Worm (Caenorhabditis elegans) whole organism, L1 larva: ENCODE data around the gene C06G4.6.

Experiments used
- C04F5.9 ChIP-seq: sonication (generic microtip); optimal IDR thresholded peaks from 2 replicates; lab custom pipeline; 2016; ENCODE audit warnings: missing genetic modification characterization, missing compliant biosample characterization
- C16A3.4 ChIP-seq: fragments of 150-350 bp; optimal IDR thresholded peaks from 2 replicates; lab custom pipeline; 2014; ENCODE audit warnings: missing biosample characterization, missing genetic modification characterization
- C34B4.2 ChIP-seq: sonication (generic microtip); optimal IDR thresholded peaks from 2 replicates; lab custom pipeline; 2017; ENCODE audit warnings: mild to moderate bottlenecking, missing genetic modification characterization, missing compliant biosample characterization
- F16B12.6 ChIP-seq: fragments of 150-350 bp; optimal IDR thresholded peaks from 2 replicates; lab custom pipeline; 2014; ENCODE audit warnings: missing biosample characterization, missing genetic modification characterization
- aha-1 ChIP-seq: fragments of 150-350 bp; optimal IDR thresholded peaks from 2 replicates; lab custom pipeline; 2014; ENCODE audit warnings: missing biosample characterization, missing genetic modification characterization
- alr-1 ChIP-seq: fragments of 200-800 bp; sonication (Bioruptor generic); optimal IDR thresholded peaks from 2 replicates; lab custom pipeline; 2018; ENCODE audit warnings: borderline replicate concordance, mild to moderate bottlenecking, missing genetic modification characterization, missing compliant biosample characterization
- aly-2 ChIP-seq: fragments of 150-350 bp; optimal IDR thresholded peaks from 2 replicates; lab custom pipeline; 2014; ENCODE audit warnings: missing biosample characterization, missing genetic modification characterization
- ama-1 ChIP-seq: fragments of 150-350 bp; optimal IDR thresholded peaks from 2 replicates; lab custom pipeline; 2014
- blmp-1 ChIP-seq: fragments of 150-350 bp; optimal IDR thresholded peaks from 2 replicates; lab custom pipeline; 2014; ENCODE audit warnings: missing biosample characterization, missing genetic modification characterization
- ceh-63 ChIP-seq: fragments of 200-800 bp; sonication (Bioruptor generic); optimal IDR thresholded peaks from 2 replicates; lab custom pipeline; 2018; ENCODE audit warnings: mild to moderate bottlenecking, missing genetic modification characterization, missing compliant biosample characterization
- ceh-88 ChIP-seq: fragments of 200-800 bp; sonication (Bioruptor generic); IDR thresholded peaks from 2 replicates; pipeline ENCODE4 v1.3.6; 2022; ENCODE audit warnings: missing genetic modification characterization, missing compliant biosample characterization
- ceh-90 ChIP-seq: sonication (generic microtip); optimal IDR thresholded peaks from 2 replicates; lab custom pipeline; 2016; ENCODE audit warnings: missing genetic modification characterization, missing compliant biosample characterization
- ces-1 ChIP-seq: fragments of 150-350 bp; optimal IDR thresholded peaks from 2 replicates; lab custom pipeline; 2014; ENCODE audit warnings: missing biosample characterization, missing genetic modification reagents, missing genetic modification characterization
- dsc-1 ChIP-seq: sonication (generic microtip); optimal IDR thresholded peaks from 2 replicates; lab custom pipeline; 2016; ENCODE audit warnings: mild to moderate bottlenecking, missing genetic modification characterization, missing compliant biosample characterization
- efl-3 ChIP-seq: fragments of 200-800 bp; sonication (Bioruptor generic); optimal IDR thresholded peaks from 2 replicates; lab custom pipeline; 2018; ENCODE audit warnings: mild to moderate bottlenecking, missing genetic modification characterization, missing compliant biosample characterization
- egl-13 ChIP-seq: sonication (generic microtip); optimal IDR thresholded peaks from 2 replicates; lab custom pipeline; 2016; ENCODE audit warnings: missing genotype, missing genetic modification reagents, missing genetic modification characterization, missing compliant biosample characterization
- elt-3 ChIP-seq, 6 experiments: fragments of 150-350 bp in 1 of 6; sonication (generic microtip); optimal IDR thresholded peaks; 2 replicates each; lab custom pipeline; 2017 to 2018; ENCODE audit warnings: missing biosample characterization in 6 of 6, missing genetic modification characterization in 6 of 6, inconsistent platforms in 1 of 6
- ets-5 ChIP-seq: fragments of 200-800 bp; sonication (Bioruptor generic); IDR thresholded peaks from 2 replicates; pipeline ENCODE4 v1.3.6; 2022; ENCODE audit warnings: missing genetic modification characterization, missing compliant biosample characterization
- fos-1 ChIP-seq: fragments of 150-350 bp; optimal IDR thresholded peaks from 2 replicates; lab custom pipeline; 2014; ENCODE audit warnings: missing biosample characterization, missing genetic modification characterization
- hlh-4 ChIP-seq: sonication (generic microtip); optimal IDR thresholded peaks from 2 replicates; lab custom pipeline; 2016; ENCODE audit warnings: mild to moderate bottlenecking, missing genetic modification characterization, missing compliant biosample characterization
- hpl-2 ChIP-seq: fragments of 150-350 bp; optimal IDR thresholded peaks from 2 replicates; lab custom pipeline; 2014; ENCODE audit warnings: missing biosample characterization, missing genetic modification reagents, missing genetic modification characterization
- irx-1 ChIP-seq: sonication (generic microtip); optimal IDR thresholded peaks from 2 replicates; lab custom pipeline; 2016; ENCODE audit warnings: missing genetic modification characterization, missing compliant biosample characterization
- isw-1 ChIP-seq: fragments of 200-800 bp; sonication (Bioruptor generic); IDR thresholded peaks from 2 replicates; pipeline ENCODE4 v1.3.6; 2022; ENCODE audit warnings: missing genetic modification characterization, missing compliant biosample characterization
- jun-1 ChIP-seq: fragments of 150-350 bp; optimal IDR thresholded peaks from 2 replicates; lab custom pipeline; 2014; ENCODE audit warnings: missing biosample characterization, missing genetic modification reagents, missing genetic modification characterization
- lin-39 ChIP-seq: fragments of 150-350 bp; optimal IDR thresholded peaks from 2 replicates; lab custom pipeline; 2014; ENCODE audit warnings: missing biosample characterization, missing genetic modification reagents, missing genetic modification characterization
- lir-3 ChIP-seq: sonication (generic microtip); optimal IDR thresholded peaks from 2 replicates; lab custom pipeline; 2016; ENCODE audit warnings: mild to moderate bottlenecking, missing genetic modification characterization, moderate library complexity, missing compliant biosample characterization; ENCODE audit not compliant: poor library complexity
- lsy-2 ChIP-seq, 2 experiments: fragments of 150-350 bp; optimal IDR thresholded peaks; 2 replicates each; lab custom pipeline; 2014; ENCODE audit warnings: missing biosample characterization in 2 of 2, missing genetic modification characterization in 2 of 2
- mab-9 ChIP-seq: fragments of 200-800 bp; sonication (Bioruptor generic); IDR thresholded peaks from 2 replicates; pipeline ENCODE4 v1.3.6; 2022; ENCODE audit warnings: missing genetic modification reagents, missing genetic modification characterization, missing compliant biosample characterization
- mep-1 ChIP-seq: fragments of 150-350 bp; optimal IDR thresholded peaks from 2 replicates; lab custom pipeline; 2014; ENCODE audit warnings: missing biosample characterization, missing genetic modification characterization
- nhr-11 ChIP-seq: fragments of 150-350 bp; optimal IDR thresholded peaks from 2 replicates; lab custom pipeline; 2014; ENCODE audit warnings: missing biosample characterization, missing genetic modification characterization
- nhr-19 ChIP-seq: fragments of 200-800 bp; sonication (Bioruptor generic); conservative IDR thresholded peaks from 2 replicates; pipeline ENCODE4 v1.3.6; 2022; ENCODE audit warnings: missing genetic modification characterization, missing compliant biosample characterization
- nhr-20 ChIP-seq: sonication (generic microtip); optimal IDR thresholded peaks from 2 replicates; lab custom pipeline; 2016; ENCODE audit warnings: mild to moderate bottlenecking, missing genetic modification characterization, missing compliant biosample characterization
- nhr-237 ChIP-seq: fragments of 150-350 bp; optimal IDR thresholded peaks from 2 replicates; lab custom pipeline; 2014; ENCODE audit warnings: missing biosample characterization, missing genetic modification characterization
- nhr-71 ChIP-seq: sonication (generic microtip); optimal IDR thresholded peaks from 2 replicates; lab custom pipeline; 2016; ENCODE audit warnings: mild to moderate bottlenecking, missing genetic modification characterization, moderate library complexity, missing compliant biosample characterization
- nhr-76 ChIP-seq: sonication (generic microtip); optimal IDR thresholded peaks from 2 replicates; lab custom pipeline; 2017; ENCODE audit warnings: missing biosample characterization, missing genetic modification characterization
- nhr-77 ChIP-seq: fragments of 150-350 bp; optimal IDR thresholded peaks from 2 replicates; lab custom pipeline; 2014; ENCODE audit warnings: missing biosample characterization, missing genetic modification characterization
- nhr-85 ChIP-seq: sonication (generic microtip); peaks from one replicate; lab custom pipeline; 2016; ENCODE audit warnings: missing genetic modification characterization, inconsistent platforms, missing compliant biosample characterization
- pag-3 ChIP-seq: sonication (generic microtip); optimal IDR thresholded peaks from 2 replicates; lab custom pipeline; 2017; ENCODE audit warnings: missing genetic modification characterization, mild to moderate bottlenecking, missing compliant biosample characterization, antibody characterized with exemption, borderline replicate concordance; ENCODE audit not compliant: insufficient read depth
- rnt-1 ChIP-seq: sonication (generic microtip); optimal IDR thresholded peaks from 2 replicates; lab custom pipeline; 2016; ENCODE audit warnings: mild to moderate bottlenecking, missing genetic modification characterization, moderate library complexity, missing compliant biosample characterization
- skn-1 ChIP-seq: fragments of 150-350 bp; optimal IDR thresholded peaks from 2 replicates; lab custom pipeline; 2014; ENCODE audit warnings: missing biosample characterization, missing genetic modification characterization
- snu-23 ChIP-seq: sonication (generic microtip); optimal IDR thresholded peaks from 2 replicates; lab custom pipeline; 2016; ENCODE audit warnings: missing genetic modification characterization, missing compliant biosample characterization
- sptf-1 ChIP-seq: fragments of 150-350 bp; optimal IDR thresholded peaks from 2 replicates; lab custom pipeline; 2014; ENCODE audit warnings: missing biosample characterization, missing genetic modification characterization
- swsn-7 ChIP-seq: sonication (generic microtip); optimal IDR thresholded peaks from 2 replicates; lab custom pipeline; 2016; ENCODE audit warnings: missing genetic modification characterization, missing compliant biosample characterization
- unc-130 ChIP-seq: fragments of 150-350 bp; optimal IDR thresholded peaks from 2 replicates; lab custom pipeline; 2017; ENCODE audit warnings: missing biosample characterization, missing genetic modification characterization, inconsistent platforms
- unc-30 ChIP-seq: sonication (generic microtip); optimal IDR thresholded peaks from 2 replicates; lab custom pipeline; 2017; ENCODE audit warnings: missing biosample characterization, missing genetic modification characterization
- unc-98 ChIP-seq: fragments of 200-800 bp; sonication (Bioruptor generic); IDR thresholded peaks from 2 replicates; pipeline ENCODE4 v1.3.6; 2022; ENCODE audit warnings: missing genetic modification characterization, missing compliant biosample characterization
- vab-15 ChIP-seq: sonication (generic microtip); optimal IDR thresholded peaks from 2 replicates; lab custom pipeline; 2017; ENCODE audit warnings: missing genotype, mild to moderate bottlenecking, missing genetic modification characterization, missing compliant biosample characterization
- xbp-1 ChIP-seq: sonication (generic microtip); optimal IDR thresholded peaks from 2 replicates; lab custom pipeline; 2016; ENCODE audit warnings: missing genetic modification characterization, missing compliant biosample characterization
- ztf-11 ChIP-seq, 2 experiments: sonication (generic microtip); optimal IDR thresholded peaks; 2 replicates each; lab custom pipeline; 2016 to 2017; ENCODE audit warnings: missing genetic modification characterization in 2 of 2, missing biosample characterization in 1 of 2, missing compliant biosample characterization in 1 of 2

The C06G4.6 gene

ce11 chrIII:7997447-7998046, 6.6 kb upstream of the C06G4.6 start:
- no peak for TF ChIP-seq alr-1 (tag; lab: Kevin White, UChicago)
- TF ChIP-seq mep-1 (tag; lab: Kevin White, UChicago): no peak
- TF ChIP-seq fos-1: no peak
- no peak for TF ChIP-seq lin-39 (tag; lab: Kevin White, UChicago)
- TF ChIP-seq hpl-2 (GFP tag; lab: Kevin White, UChicago): no peak
- TF ChIP-seq ets-5 (GFP tag; lab: Robert Waterston, UW): no peak
- TF ChIP-seq nhr-19 (GFP tag; lab: Robert Waterston, UW): no peak
- no peak for TF ChIP-seq nhr-85
- no peak for TF ChIP-seq aha-1 (tag; lab: Kevin White, UChicago)
- TF ChIP-seq nhr-20 (tag; lab: Kevin White, UChicago): no peak
- TF ChIP-seq vab-15: no peak
- no peak for TF ChIP-seq ceh-63 (GFP tag; lab: Kevin White, UChicago)
- no peak for TF ChIP-seq irx-1
- TF ChIP-seq jun-1 (tag; lab: Kevin White, UChicago): no peak
- TF ChIP-seq aly-2 (tag; lab: Kevin White, UChicago): no peak

- peak; percentile 97 for TF ChIP-seq dsc-1
- no peak for TF ChIP-seq nhr-71
- TF ChIP-seq fos-1: no peak
- TF ChIP-seq isw-1 (GFP tag; lab: Robert Waterston, UW): no peak
- TF ChIP-seq elt-3 (tag; optimal IDR thresholded peaks at IDR 0.05; lab: Kevin White, UChicago): no peak
Measured at ce11 chrIII:8001557-8001956, 2.6 kb upstream of the C06G4.6 start.

- TF ChIP-seq C16A3.4 (tag; lab: Kevin White, UChicago) (peak; percentile 37), hpl-2 (GFP tag; lab: Kevin White, UChicago) (no peak), irx-1 (no peak), nhr-237 (no peak), swsn-7 (no peak), efl-3 (GFP tag; lab: Kevin White, UChicago) (no peak), C34B4.2 (tag; lab: Kevin White, UChicago) (no peak), vab-15 (no peak), blmp-1 (no peak), sptf-1 (no peak), elt-3 (tag; optimal IDR thresholded peaks at IDR 0.05; lab: Kevin White, UChicago) (no peak), ztf-11 (tag; optimal IDR thresholded peaks at IDR 0.05; lab: Kevin White, UChicago) (no peak), snu-23 (no peak), C04F5.9 (no peak), xbp-1 (tag; lab: Kevin White, UChicago) (no peak), lir-3 (tag; lab: Kevin White, UChicago) (no peak), unc-130 (tag; lab: Kevin White, UChicago) (no peak), fos-1 (no peak), unc-98 (GFP tag; lab: Robert Waterston, UW) (no peak), nhr-85 (peak; percentile 32), nhr-76 (tag; lab: Kevin White, UChicago) (no peak), skn-1 (tag; lab: Kevin White, UChicago) (peak; percentile 32), nhr-77 (tag; lab: Kevin White, UChicago) (no peak), mab-9 (GFP tag; lab: Robert Waterston, UW) (no peak), ceh-88 (GFP tag; lab: Robert Waterston, UW) (no peak), pag-3 (tag; lab: Kevin White, UChicago) (no peak), ces-1 (GFP tag; lab: Kevin White, UChicago) (no peak), aha-1 (tag; lab: Kevin White, UChicago) (no peak), lsy-2 (tag; optimal IDR thresholded peaks at IDR 0.05; lab: Kevin White, UChicago) (peak; percentile 38 to 66), jun-1 (tag; lab: Kevin White, UChicago) (no peak), ama-1 (lab: Kevin White, UChicago) (no peak), egl-13 (tag; lab: Kevin White, UChicago) (no peak), nhr-20 (tag; lab: Kevin White, UChicago) (no peak), dsc-1 (no peak), hlh-4 (tag; lab: Kevin White, UChicago) (no peak), F16B12.6 (tag; lab: Kevin White, UChicago) (no peak), aly-2 (tag; lab: Kevin White, UChicago) (no peak), nhr-11 (tag; lab: Kevin White, UChicago) (no peak), unc-30 (tag; lab: Kevin White, UChicago) (no peak), rnt-1 (tag; lab: Kevin White, UChicago) (no peak), ceh-90 (no peak), nhr-19 (GFP tag; lab: Robert Waterston, UW) (no peak)
Measured at ce11 chrIII:8009769-8010168, 5.6 kb downstream of the C06G4.6 start, which contains the start of gene cit-1.1. cit-1.1 (minus strand) TSS chrIII:8009821.
